Fruit fly (Drosophila melanogaster) Kc167 (cell line): ENCODE results near the gene CG13078.

Experiments
- Myc ChIP-seq: fragments of >200 bp; optimal IDR thresholded peaks from 2 replicates; lab custom pipeline; 2017; ENCODE audit warnings: missing external identifiers
- Sin3A ChIP-seq: fragments of >200 bp; optimal IDR thresholded peaks from 2 replicates; lab custom pipeline; 2018; ENCODE audit warnings: missing external identifiers
- h ChIP-seq: fragments of >200 bp; optimal IDR thresholded peaks from 3 replicates; lab custom pipeline; 2018; ENCODE audit warnings: missing external identifiers
- insv ChIP-seq: fragments of >200 bp; optimal IDR thresholded peaks from 3 replicates; lab custom pipeline; 2018; ENCODE audit warnings: missing external identifiers
- psq ChIP-seq: fragments of >200 bp; optimal IDR thresholded peaks from 2 replicates; lab custom pipeline; 2017; ENCODE audit warnings: missing external identifiers
- ttk ChIP-seq: sonication (Bioruptor generic); optimal IDR thresholded peaks from 2 replicates; lab custom pipeline; 2017; ENCODE audit warnings: missing external identifiers

The CG13078 gene

dm6 chr2L:19563029-19563980, at the start of gene CG13078:
TSS of gene CG13078 (plus strand) at chr2L:19563930.
- TF ChIP-seq ttk (no peak), h (lab: Kevin White, UChicago) (no peak), Myc (lab: Kevin White, UChicago) (no peak), insv (lab: Kevin White, UChicago) (no peak), Sin3A (lab: Kevin White, UChicago) (no peak), psq (no peak)

- TF ChIP-seq h (lab: Kevin White, UChicago) (no peak), psq (no peak), Myc (lab: Kevin White, UChicago) (no peak), ttk (no peak), Sin3A (lab: Kevin White, UChicago) (no peak), insv (lab: Kevin White, UChicago) (no peak)
These were observed 47.7 kb upstream of the CG13078 start for dm6 chr2L:19516062-19516461.

- TF ChIP-seq h (lab: Kevin White, UChicago): no peak
These were observed 46.4 kb upstream of the CG13078 start, which contains the start of gene Hasp for dm6 chr2L:19517154-19517814. TSS of gene Hasp (minus strand) at chr2L:19517204.

- TF ChIP-seq ttk (no peak), Sin3A (lab: Kevin White, UChicago) (no peak), h (lab: Kevin White, UChicago) (no peak), insv (lab: Kevin White, UChicago) (no peak), Myc (lab: Kevin White, UChicago) (no peak), psq (no peak)
These were observed 45.1 kb upstream of the CG13078 start, which contains the start of gene CG10132 for dm6 chr2L:19518636-19519086. TSS of gene CG10132 (plus strand) at chr2L:19518824.

DNA sequence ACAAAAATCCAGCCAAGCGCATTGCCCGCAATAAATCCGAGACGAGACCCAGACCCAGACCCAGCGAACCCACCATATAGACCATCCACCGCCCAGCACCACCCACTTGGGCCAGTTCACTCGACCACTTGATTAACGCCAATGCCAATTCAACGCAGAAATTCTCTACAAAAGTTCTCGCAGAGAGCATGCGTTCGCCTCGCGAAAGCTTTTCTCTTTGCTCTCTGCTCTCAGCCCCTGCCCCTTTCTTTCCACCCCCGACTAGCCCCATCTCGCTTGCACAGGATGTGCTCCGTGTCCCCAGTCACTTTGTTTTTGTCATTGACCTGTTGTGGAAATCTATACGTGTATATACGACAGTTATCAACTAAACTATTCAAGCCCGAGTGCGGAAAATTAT, 44.1 kb upstream of the CG13078 start:
- TF ChIP-seq ttk (no peak), Myc (lab: Kevin White, UChicago) (no peak), Sin3A (lab: Kevin White, UChicago) (no peak), psq (no peak), insv (lab: Kevin White, UChicago) (no peak), h (lab: Kevin White, UChicago) (no peak)

DNA sequence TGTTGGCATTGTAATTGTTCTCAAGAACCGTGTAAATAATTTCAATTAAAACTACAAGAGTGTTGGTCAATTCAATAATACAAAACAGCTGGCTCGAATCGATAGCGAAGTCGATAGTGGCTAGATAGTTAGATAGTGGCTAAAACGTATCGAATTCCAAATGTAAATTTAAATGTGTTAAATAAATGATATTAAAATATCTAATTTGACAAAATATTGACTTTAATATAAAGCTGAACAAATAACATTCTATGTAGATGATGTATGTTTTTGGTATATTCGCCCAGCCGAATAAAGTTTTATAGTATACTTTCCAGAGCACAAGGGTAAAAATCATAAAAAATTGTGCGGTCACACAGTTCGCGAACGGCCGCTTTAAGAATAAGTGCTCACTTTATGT, 37.4 kb upstream of the CG13078 start, which contains the start of the genes Dpm1 and CG10137:
Gene Dpm1 (minus strand): TSS at position 53 of the 400 bp plus-strand sequence.
Gene CG10137 (plus strand): TSS at position 371 of the 400 bp plus-strand sequence.
- TF ChIP-seq Myc (lab: Kevin White, UChicago) (no peak), Sin3A (lab: Kevin White, UChicago) (no peak)

dm6 chr2L:19526844-19527243, 36.9 kb upstream of the CG13078 start:
- no peak for TF ChIP-seq Myc (lab: Kevin White, UChicago)
- no peak for TF ChIP-seq h (lab: Kevin White, UChicago)
- TF ChIP-seq ttk: no peak
- no peak for TF ChIP-seq Sin3A (lab: Kevin White, UChicago)
- no peak for TF ChIP-seq insv (lab: Kevin White, UChicago)
- TF ChIP-seq psq: no peak

DNA sequence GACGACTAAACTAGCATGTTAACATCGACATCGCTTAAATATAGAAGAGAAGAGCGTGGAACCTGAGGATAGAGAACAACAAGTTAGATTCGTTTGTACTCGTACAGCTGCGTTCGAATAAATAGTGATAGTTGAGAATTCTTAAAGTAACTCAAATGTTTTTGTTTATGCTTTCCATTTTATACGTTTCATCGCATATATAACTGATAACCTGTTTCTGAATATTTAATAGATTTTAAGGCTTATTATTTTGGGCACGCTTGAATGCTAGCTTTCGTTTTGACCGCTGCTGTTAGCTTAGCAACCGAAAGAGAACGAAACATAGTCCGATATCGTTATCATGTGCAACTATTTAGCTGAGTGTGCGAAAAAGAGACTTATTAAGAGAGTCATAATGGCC, 35.4 kb upstream of the CG13078 start:
- no peak for TF ChIP-seq ttk
- TF ChIP-seq h (lab: Kevin White, UChicago): no peak
- TF ChIP-seq psq: no peak
- TF ChIP-seq Myc (lab: Kevin White, UChicago): no peak
- no peak for TF ChIP-seq Sin3A (lab: Kevin White, UChicago)
- TF ChIP-seq insv (lab: Kevin White, UChicago): no peak

DNA sequence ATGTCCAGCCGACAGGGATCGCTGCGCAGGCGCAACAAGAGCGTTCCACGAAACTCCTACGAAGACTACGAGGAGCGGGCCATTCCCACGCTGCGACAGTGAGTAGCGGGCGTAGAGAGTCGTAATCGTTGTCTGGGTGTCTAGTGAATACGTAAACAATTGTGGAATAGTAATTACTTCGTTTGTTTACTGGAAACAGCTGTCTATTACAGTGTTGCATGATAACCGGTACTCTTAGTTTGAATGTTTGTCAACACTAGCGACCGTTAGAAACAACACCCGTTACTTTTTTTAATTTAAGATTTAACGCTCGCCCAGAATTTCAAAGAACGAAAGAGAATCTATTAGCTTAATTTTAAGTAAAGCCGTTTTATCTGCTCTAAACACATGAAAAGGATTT, 33.6 kb upstream of the CG13078 start, which contains the start of gene CG10165:
Gene CG10165 (minus strand): TSS at position 214 of the 400 bp plus-strand sequence.
- no peak for TF ChIP-seq Myc (lab: Kevin White, UChicago)
- no peak for TF ChIP-seq ttk
- TF ChIP-seq Sin3A (lab: Kevin White, UChicago): no peak
- no peak for TF ChIP-seq h (lab: Kevin White, UChicago)
- no peak for TF ChIP-seq psq
- TF ChIP-seq insv (lab: Kevin White, UChicago): no peak

dm6 chr2L:19533247-19533646, 30.5 kb upstream of the CG13078 start, which contains the start of gene CG33116:
TSS of gene CG33116 (plus strand) at chr2L:19533479.
- TF ChIP-seq Myc (lab: Kevin White, UChicago) (no peak), Sin3A (lab: Kevin White, UChicago) (no peak), ttk (no peak), psq (no peak), insv (lab: Kevin White, UChicago) (no peak), h (lab: Kevin White, UChicago) (no peak)

DNA sequence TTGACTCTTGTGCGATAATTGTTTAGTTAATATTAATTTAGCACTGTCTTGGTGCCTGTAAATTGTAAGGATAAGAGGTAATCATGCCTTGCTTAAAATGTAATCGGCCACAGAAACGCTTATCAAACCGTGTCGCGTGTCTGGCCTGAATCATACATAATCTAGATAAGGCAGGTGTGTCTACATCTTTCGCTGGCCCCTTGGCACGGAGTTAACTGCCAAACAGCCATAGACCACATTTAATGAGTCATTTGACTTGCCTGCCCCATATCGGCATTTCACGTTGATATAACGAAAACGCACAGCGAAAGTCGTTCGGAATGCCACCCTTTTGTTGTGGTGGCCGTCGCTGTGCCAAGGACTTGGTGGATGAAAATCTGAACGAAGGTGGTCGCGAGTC, 28.5 kb upstream of the CG13078 start, which contains the start of gene CG31697:
Gene CG31697 (plus strand): TSS at position 215 of the 400 bp plus-strand sequence.
- no peak for TF ChIP-seq Myc (lab: Kevin White, UChicago)
- TF ChIP-seq Sin3A (lab: Kevin White, UChicago): no peak
- TF ChIP-seq insv (lab: Kevin White, UChicago): no peak
- no peak for TF ChIP-seq psq
- TF ChIP-seq ttk: no peak
- no peak for TF ChIP-seq h (lab: Kevin White, UChicago)
